Fruit fly (Drosophila melanogaster): ENCODE data around the gene CG4098.

CG4098 gene

DNA sequence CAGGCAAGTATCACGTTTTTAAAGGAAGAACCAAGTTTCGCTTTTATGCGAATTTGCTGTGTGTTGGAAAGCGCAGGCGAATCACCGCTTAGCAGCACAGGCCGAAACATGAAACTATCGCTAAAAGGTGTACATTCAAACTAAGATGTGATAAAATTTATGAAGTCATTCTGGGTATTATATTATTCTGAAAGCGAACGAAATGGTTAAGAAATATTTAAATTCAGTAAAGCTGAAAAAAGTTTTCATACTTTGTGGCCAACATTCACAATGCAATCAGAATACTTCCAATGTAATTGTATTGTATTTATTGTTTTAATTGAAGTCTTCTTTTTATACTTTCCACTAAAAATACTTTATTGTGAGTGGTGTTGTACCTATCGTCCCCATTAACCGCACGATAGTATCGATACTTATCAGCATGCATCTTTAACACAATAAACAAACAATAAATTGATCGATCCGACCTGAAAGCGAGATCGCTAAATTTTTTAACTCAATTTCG, 27.9 kb downstream of the CG4098 start, which contains the start of gene Smn (continued):
- no peak for TF ChIP-seq maf-S (GFP tag; optimal IDR thresholded peaks at IDR 0.05)
- TF ChIP-seq Hr51 (GFP tag; optimal IDR thresholded peaks at IDR 0.05) = peak; percentile 18 to 52
- peak; percentile 59 for TF ChIP-seq CG7786 (GFP tag; optimal IDR thresholded peaks at IDR 0.05)
- peak; percentile 39 for TF ChIP-seq CG10654 (GFP tag; optimal IDR thresholded peaks at IDR 0.05)
- peak; percentile 31; the same call in 1 of the 2 replicates for TF ChIP-seq Rfx (GFP tag; IDR thresholded peaks at IDR 0.05)
- TF ChIP-seq knrl (GFP tag; IDR thresholded peaks at IDR 0.05; ENCODE audit: partially characterized antibody) = peak; percentile 86
- peak; percentile 35 for TF ChIP-seq Lhr (GFP tag; optimal IDR thresholded peaks at IDR 0.05)
- peak; percentile 52 for TF ChIP-seq Hr3 (GFP tag; optimal IDR thresholded peaks at IDR 0.05)
- no peak for TF ChIP-seq Usf (GFP tag; optimal IDR thresholded peaks at IDR 0.05)
- peak; percentile 68 for TF ChIP-seq CG14710 (tag; optimal IDR thresholded peaks at IDR 0.05)
- TF ChIP-seq Gug (GFP tag; IDR thresholded peaks at IDR 0.05) = no peak
- TF ChIP-seq CG12155 (GFP tag; optimal IDR thresholded peaks at IDR 0.05) = peak; percentile 60
- no peak for TF ChIP-seq CG2202 (tag; optimal IDR thresholded peaks at IDR 0.05)
- no peak for TF ChIP-seq CG9797 (GFP tag; optimal IDR thresholded peaks at IDR 0.05)
- no peak for TF ChIP-seq E2f1 (GFP tag; IDR thresholded peaks at IDR 0.05)
- no peak for TF ChIP-seq wek (GFP tag; optimal IDR thresholded peaks at IDR 0.05)
- TF ChIP-seq CG17385 (GFP tag; optimal IDR thresholded peaks at IDR 0.05) = peak; percentile 58
- TF ChIP-seq gt (GFP tag; IDR thresholded peaks at IDR 0.05) = no peak
- TF ChIP-seq CG12299 (tag; optimal IDR thresholded peaks at IDR 0.05) = no peak
- TF ChIP-seq jumu (GFP tag; optimal IDR thresholded peaks at IDR 0.05) = peak; percentile 53
- no peak for TF ChIP-seq B-H1 (GFP tag; IDR thresholded peaks at IDR 0.05)
- TF ChIP-seq twi (tag; optimal IDR thresholded peaks at IDR 0.05) = peak; percentile 9
- TF ChIP-seq CG16863 (GFP tag; optimal IDR thresholded peaks at IDR 0.05) = peak; percentile 52
- TF ChIP-seq CG2116 (GFP tag; optimal IDR thresholded peaks at IDR 0.05) = peak; percentile 97
- no peak for TF ChIP-seq kah (GFP tag; optimal IDR thresholded peaks at IDR 0.05)
- no peak for TF ChIP-seq mirr (GFP tag; optimal IDR thresholded peaks at IDR 0.05)
- TF ChIP-seq sc (optimal IDR thresholded peaks at IDR 0.05) = no peak
- no peak for TF ChIP-seq sc (GFP tag; optimal IDR thresholded peaks at IDR 0.05)
- TF ChIP-seq Neu2 (GFP tag; optimal IDR thresholded peaks at IDR 0.05; ENCODE audit: borderline replicate concordance) = peak; percentile 39
- no peak for TF ChIP-seq usp (GFP tag; optimal IDR thresholded peaks at IDR 0.05)
- TF ChIP-seq CG31441 (GFP tag; IDR thresholded peaks at IDR 0.05) = peak; percentile 53; the same call in 1 of the 2 replicates
- no peak for TF ChIP-seq aop (GFP tag; IDR thresholded peaks at IDR 0.05)
- TF ChIP-seq fru (optimal IDR thresholded peaks at IDR 0.05) = no peak
- no peak for TF ChIP-seq lov (optimal IDR thresholded peaks at IDR 0.05)
- no peak for TF ChIP-seq lov (GFP tag; IDR thresholded peaks at IDR 0.05)
- TF ChIP-seq CG9215 (GFP tag; IDR thresholded peaks at IDR 0.05) = 0 out of 2 replicates have a peak, but pooled peaks have one; percentile 34
- no peak for TF ChIP-seq ac (GFP tag; optimal IDR thresholded peaks at IDR 0.05)
- TF ChIP-seq crp (GFP tag; optimal IDR thresholded peaks at IDR 0.05) = no peak
- peak; percentile 4 for TF ChIP-seq HmgD (GFP tag; optimal IDR thresholded peaks at IDR 0.05)
- no peak for TF ChIP-seq NC2α (GFP tag; optimal IDR thresholded peaks at IDR 0.05)
- TF ChIP-seq Jarid2 (GFP tag; optimal IDR thresholded peaks at IDR 0.05) = no peak
- no peak for TF ChIP-seq CG11085 (GFP tag; IDR thresholded peaks at IDR 0.05)
- no peak for TF ChIP-seq CG1529 (GFP tag; optimal IDR thresholded peaks at IDR 0.05)
- TF ChIP-seq eyg (GFP tag; optimal IDR thresholded peaks at IDR 0.05) = no peak
- no peak for TF ChIP-seq bcd (GFP tag; optimal IDR thresholded peaks at IDR 0.05)
- TF ChIP-seq CG7271 (tag; optimal IDR thresholded peaks at IDR 0.05) = no peak
- TF ChIP-seq insv (GFP tag; optimal IDR thresholded peaks at IDR 0.05) = no peak
- TF ChIP-seq CG31365 (tag; optimal IDR thresholded peaks at IDR 0.05) = no peak
- TF ChIP-seq schlank (tag; optimal IDR thresholded peaks at IDR 0.05) = no peak
- peak; percentile 18 for TF ChIP-seq CG18476 (GFP tag; optimal IDR thresholded peaks at IDR 0.05)
- peak; percentile 45 for TF ChIP-seq pzg (GFP tag; optimal IDR thresholded peaks at IDR 0.05)
- TF ChIP-seq CG10979 (tag; optimal IDR thresholded peaks at IDR 0.05) = peak; percentile 18
